Fruit fly (Drosophila melanogaster): ENCODE measurements around the gene Orc5.

- no peak for TF ChIP-seq Hsf (GFP tag; optimal IDR thresholded peaks at IDR 0.05)
- TF ChIP-seq Atf6 (GFP tag; IDR thresholded peaks at IDR 0.05) = no peak
- TF ChIP-seq Pdp1 (GFP tag; optimal IDR thresholded peaks at IDR 0.05) = no peak
- TF ChIP-seq NC2β (GFP tag; optimal IDR thresholded peaks at IDR 0.05) = no peak
- no peak for TF ChIP-seq Trl (optimal IDR thresholded peaks at IDR 0.05)
- TF ChIP-seq Trl (GFP tag; optimal IDR thresholded peaks at IDR 0.05) = no peak
- TF ChIP-seq CG8089 (GFP tag; optimal IDR thresholded peaks at IDR 0.05) = no peak
- TF ChIP-seq vnd (GFP tag; IDR thresholded peaks at IDR 0.05; ENCODE audit: partially characterized antibody) = no peak
- TF ChIP-seq Myb (GFP tag; optimal IDR thresholded peaks at IDR 0.05) = no peak
- no peak for TF ChIP-seq pb (GFP tag; optimal IDR thresholded peaks at IDR 0.05)
- no peak for TF ChIP-seq CG12744 (GFP tag; optimal IDR thresholded peaks at IDR 0.05)
- no peak for TF ChIP-seq CG32772 (GFP tag; IDR thresholded peaks at IDR 0.05)
Measured at dm6 chr2L:13820176-13820575, 9.5 kb upstream of the Orc5 start.

Data from whole organism, embryonic.